Fruit fly (Drosophila melanogaster) whole organism, prepupa: ENCODE results near the gene Gli.

Experiments used
- CG10669 ChIP-seq: fragments of 200-800 bp; sonication (Bioruptor generic); optimal IDR thresholded peaks from 3 replicates; lab custom pipeline; 2018; ENCODE audit warnings: missing biosample characterization, mild to moderate bottlenecking, missing genetic modification characterization, moderate library complexity
- CG3919 ChIP-seq: fragments of 200-800 bp; sonication (Bioruptor generic); optimal IDR thresholded peaks from 3 replicates; lab custom pipeline; 2016; ENCODE audit warnings: missing biosample characterization, missing genetic modification characterization
- Eip93F ChIP-seq: fragments of 200-800 bp; sonication (Bioruptor generic); optimal IDR thresholded peaks from 2 replicates; lab custom pipeline; 2016; ENCODE audit warnings: missing biosample characterization, mild to moderate bottlenecking, missing genetic modification characterization
- Ets96B ChIP-seq: fragments of 200-800 bp; optimal IDR thresholded peaks from 2 replicates; lab custom pipeline; 2019; ENCODE audit warnings: missing biosample characterization, mild to moderate bottlenecking, missing genetic modification characterization, moderate library complexity
- esn ChIP-seq: fragments of 200-800 bp; sonication (Bioruptor generic); optimal IDR thresholded peaks from 2 replicates; lab custom pipeline; 2016; ENCODE audit warnings: missing biosample characterization, mild to moderate bottlenecking, missing genetic modification characterization, moderate library complexity

DNA sequence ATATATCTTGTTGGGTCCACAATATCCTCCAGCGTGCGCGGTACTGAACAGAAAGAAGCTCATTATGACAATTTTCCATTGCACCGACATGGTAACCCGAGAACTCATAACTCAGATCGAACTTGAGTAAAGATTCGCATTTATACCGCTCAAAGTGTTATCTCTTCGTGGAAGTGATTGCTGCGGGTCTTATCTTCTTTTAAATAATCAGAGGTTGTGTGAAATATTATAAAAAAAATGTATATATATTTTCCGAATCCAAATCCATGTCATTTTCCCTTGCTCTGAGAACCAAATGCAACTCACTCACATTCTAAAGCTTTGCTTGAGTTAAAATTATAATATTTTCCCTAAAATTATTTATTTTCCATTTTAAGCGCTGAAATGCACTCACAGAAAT lies 49.5 kb upstream of the Gli start, which contains the start of gene CG42876:
- TF ChIP-seq esn (GFP tag; lab: Kevin White, UChicago), result no peak
- TF ChIP-seq Eip93F (GFP tag; lab: Kevin White, UChicago), result no peak
- no peak for TF ChIP-seq Ets96B (tag; lab: Kevin White, UChicago)
- TF ChIP-seq CG10669 (GFP tag; lab: Kevin White, UChicago), result no peak
- no peak for TF ChIP-seq CG3919 (GFP tag; lab: Kevin White, UChicago)
